Fruit fly (Drosophila melanogaster) whole organism, prepupa: ENCODE measurements around the gene RpS20.
A peak's percentile ranks its signal among the peaks of the same experiment; 100 is the strongest.

Experiments
- CG10631 ChIP-seq: fragments of 200-800 bp; sonication (Bioruptor generic); optimal IDR thresholded peaks from 2 replicates; lab custom pipeline; 2016; ENCODE audit warnings: missing biosample characterization, missing genetic modification characterization
- CG11294 ChIP-seq: fragments of 200-800 bp; sonication (Bioruptor generic); IDR thresholded peaks from 2 replicates; pipeline ENCODE4 v1.3.6; 2022; ENCODE audit warnings: missing biosample characterization, missing genetic modification characterization
- CG11762 ChIP-seq: fragments of 200-800 bp; sonication (Bioruptor generic); optimal IDR thresholded peaks from 3 replicates; lab custom pipeline; 2016; ENCODE audit warnings: missing biosample characterization, missing genetic modification characterization; ENCODE audit not compliant: insufficient read depth
- CG11902 ChIP-seq: fragments of 200-800 bp; sonication (Bioruptor generic); optimal IDR thresholded peaks from 3 replicates; lab custom pipeline; 2016; ENCODE audit warnings: missing biosample characterization, missing genetic modification characterization
- CG16779 ChIP-seq: fragments of 200-800 bp; sonication (Bioruptor generic); optimal IDR thresholded peaks from 3 replicates; lab custom pipeline; 2017; ENCODE audit warnings: missing biosample characterization, mild to moderate bottlenecking, missing genetic modification characterization
- CG3032 ChIP-seq: fragments of 200-800 bp; optimal IDR thresholded peaks from 2 replicates; lab custom pipeline; 2019; ENCODE audit warnings: missing biosample characterization, mild to moderate bottlenecking, missing genetic modification characterization, moderate library complexity
- CG32006 ChIP-seq: fragments of 200-800 bp; sonication (Bioruptor generic); optimal IDR thresholded peaks from 3 replicates; lab custom pipeline; 2017; ENCODE audit warnings: missing biosample characterization, mild to moderate bottlenecking, missing genetic modification characterization
- CG34406 ChIP-seq: fragments of 200-800 bp; sonication (Bioruptor generic); optimal IDR thresholded peaks from 3 replicates; lab custom pipeline; 2016; ENCODE audit warnings: missing biosample characterization, missing genetic modification characterization
- CG3919 ChIP-seq: fragments of 200-800 bp; sonication (Bioruptor generic); optimal IDR thresholded peaks from 3 replicates; lab custom pipeline; 2016; ENCODE audit warnings: missing biosample characterization, missing genetic modification characterization
- CG4318 ChIP-seq: fragments of 200-800 bp; sonication (Bioruptor generic); optimal IDR thresholded peaks from 3 replicates; lab custom pipeline; 2017; ENCODE audit warnings: missing biosample characterization, mild to moderate bottlenecking, missing genetic modification characterization
- CG6808 ChIP-seq: fragments of 200-800 bp; sonication (Bioruptor generic); optimal IDR thresholded peaks from 3 replicates; lab custom pipeline; 2017; ENCODE audit warnings: missing biosample characterization, missing genetic modification characterization, mild to moderate bottlenecking, moderate library complexity, missing genetic modification reagents
- CG6854 ChIP-seq: fragments of 200-800 bp; sonication (Bioruptor generic); optimal IDR thresholded peaks from 2 replicates; lab custom pipeline; 2017; ENCODE audit warnings: missing biosample characterization, mild to moderate bottlenecking, missing genetic modification characterization
- CG7368 ChIP-seq: fragments of 200-800 bp; sonication (Bioruptor generic); optimal IDR thresholded peaks from 3 replicates; lab custom pipeline; 2016; ENCODE audit warnings: missing biosample characterization, missing genetic modification characterization
- CG8119 ChIP-seq: fragments of 200-800 bp; sonication (Bioruptor generic); IDR thresholded peaks from 3 replicates; pipeline ENCODE4 v1.3.6; 2022; ENCODE audit warnings: missing biosample characterization, missing genetic modification characterization
- CG8319 ChIP-seq: fragments of 200-800 bp; sonication (Bioruptor generic); optimal IDR thresholded peaks from 3 replicates; lab custom pipeline; 2016; ENCODE audit warnings: missing biosample characterization, missing genetic modification characterization
- CG9139 ChIP-seq: fragments of 200-800 bp; sonication (Bioruptor generic); optimal IDR thresholded peaks from 3 replicates; lab custom pipeline; 2017; ENCODE audit warnings: missing biosample characterization, mild to moderate bottlenecking, missing genetic modification characterization
- Eip75B ChIP-seq: fragments of 200-800 bp; sonication (Bioruptor generic); optimal IDR thresholded peaks from 3 replicates; lab custom pipeline; 2016; ENCODE audit warnings: missing biosample characterization, missing genetic modification characterization
- Eip78C ChIP-seq: fragments of 200-800 bp; sonication (Bioruptor generic); peaks from one replicate; lab custom pipeline; 2016; ENCODE audit warnings: missing biosample characterization, missing genetic modification characterization
- Eip93F ChIP-seq: fragments of 200-800 bp; sonication (Bioruptor generic); optimal IDR thresholded peaks from 2 replicates; lab custom pipeline; 2016; ENCODE audit warnings: missing biosample characterization, mild to moderate bottlenecking, missing genetic modification characterization
- Ets21C ChIP-seq: fragments of 200-800 bp; sonication (Bioruptor generic); optimal IDR thresholded peaks from 3 replicates; lab custom pipeline; 2016; ENCODE audit warnings: missing biosample characterization, missing genetic modification characterization
- Ets96B ChIP-seq: fragments of 200-800 bp; optimal IDR thresholded peaks from 2 replicates; lab custom pipeline; 2019; ENCODE audit warnings: missing biosample characterization, mild to moderate bottlenecking, missing genetic modification characterization, moderate library complexity
- Gug ChIP-seq: fragments of 200-800 bp; sonication (Bioruptor generic); IDR thresholded peaks from 2 replicates; pipeline ENCODE4 v1.3.6; 2022; ENCODE audit warnings: missing biosample characterization, missing genetic modification characterization
- Hr38 ChIP-seq: sonication (Bioruptor generic); optimal IDR thresholded peaks from 2 replicates; lab custom pipeline; 2016; ENCODE audit warnings: missing biosample characterization, missing genetic modification characterization
- Hr39 ChIP-seq: fragments of 200-800 bp; sonication (Bioruptor generic); optimal IDR thresholded peaks from 2 replicates; lab custom pipeline; 2016; ENCODE audit warnings: missing biosample characterization, missing genetic modification characterization
- Hr4 ChIP-seq: fragments of 200-800 bp; sonication (Bioruptor generic); optimal IDR thresholded peaks from 3 replicates; lab custom pipeline; 2016; ENCODE audit warnings: missing biosample characterization, missing genetic modification characterization
- Lpt ChIP-seq: fragments of 200-800 bp; sonication (Bioruptor generic); optimal IDR thresholded peaks from 3 replicates; lab custom pipeline; 2016; ENCODE audit warnings: missing biosample characterization, missing genetic modification characterization
- Met ChIP-seq: fragments of 200-800 bp; sonication (Bioruptor generic); optimal IDR thresholded peaks from 3 replicates; lab custom pipeline; 2016; ENCODE audit warnings: missing biosample characterization, missing genetic modification characterization
- OdsH ChIP-seq: fragments of 200-800 bp; sonication (Bioruptor generic); optimal IDR thresholded peaks from 3 replicates; lab custom pipeline; 2016; ENCODE audit warnings: missing biosample characterization, missing genetic modification characterization
- Smox ChIP-seq: fragments of 200-800 bp; sonication (Bioruptor generic); optimal IDR thresholded peaks from 3 replicates; lab custom pipeline; 2016; ENCODE audit warnings: missing biosample characterization, missing genetic modification characterization
- Sox102F ChIP-seq: fragments of 200-800 bp; sonication (Bioruptor generic); optimal IDR thresholded peaks from 2 replicates; lab custom pipeline; 2016; ENCODE audit warnings: missing biosample characterization, mild to moderate bottlenecking, missing genetic modification characterization
- Sox14 ChIP-seq: fragments of 200-800 bp; sonication (Bioruptor generic); optimal IDR thresholded peaks from 3 replicates; lab custom pipeline; 2016; ENCODE audit warnings: missing biosample characterization, missing genetic modification characterization
- Sox15 ChIP-seq: fragments of 200-800 bp; sonication (Bioruptor generic); optimal IDR thresholded peaks from 3 replicates; lab custom pipeline; 2016; ENCODE audit warnings: missing biosample characterization, missing genetic modification characterization
- achi ChIP-seq: fragments of 200-800 bp; sonication (Bioruptor generic); optimal IDR thresholded peaks from 3 replicates; lab custom pipeline; 2016; ENCODE audit warnings: missing biosample characterization, missing genetic modification characterization
- acj6 ChIP-seq: fragments of 200-800 bp; sonication (Bioruptor generic); optimal IDR thresholded peaks from 3 replicates; lab custom pipeline; 2016; ENCODE audit warnings: missing biosample characterization, missing genetic modification characterization
- cyc ChIP-seq: fragments of 200-800 bp; sonication (Bioruptor generic); optimal IDR thresholded peaks from 3 replicates; lab custom pipeline; 2016; ENCODE audit warnings: missing biosample characterization, missing genetic modification characterization
- dac ChIP-seq: fragments of 200-800 bp; sonication (Bioruptor generic); optimal IDR thresholded peaks from 2 replicates; lab custom pipeline; 2017; ENCODE audit warnings: missing biosample characterization, mild to moderate bottlenecking, missing genetic modification characterization
- esn ChIP-seq: fragments of 200-800 bp; sonication (Bioruptor generic); optimal IDR thresholded peaks from 2 replicates; lab custom pipeline; 2016; ENCODE audit warnings: missing biosample characterization, mild to moderate bottlenecking, missing genetic modification characterization, moderate library complexity
- fd85E ChIP-seq: fragments of 200-800 bp; sonication (Bioruptor generic); optimal IDR thresholded peaks from 3 replicates; lab custom pipeline; 2016; ENCODE audit warnings: missing biosample characterization, missing genetic modification characterization
- fkh ChIP-seq: fragments of 200-800 bp; sonication (Bioruptor generic); optimal IDR thresholded peaks from 3 replicates; lab custom pipeline; 2017; ENCODE audit warnings: missing biosample characterization, mild to moderate bottlenecking, missing genetic modification characterization, moderate library complexity
- lz ChIP-seq: fragments of 200-800 bp; sonication (Bioruptor generic); optimal IDR thresholded peaks from 3 replicates; lab custom pipeline; 2016; ENCODE audit warnings: missing biosample characterization, missing genetic modification characterization
- net ChIP-seq: fragments of 200-800 bp; sonication (Bioruptor generic); optimal IDR thresholded peaks from 3 replicates; lab custom pipeline; 2016; ENCODE audit warnings: missing biosample characterization, missing genetic modification characterization
- pdm3 ChIP-seq: fragments of 200-800 bp; sonication (Bioruptor generic); optimal IDR thresholded peaks from 3 replicates; lab custom pipeline; 2016; ENCODE audit warnings: missing biosample characterization, missing genetic modification characterization
- salr ChIP-seq, 2 experiments: fragments of 200-800 bp; sonication (Bioruptor generic); optimal IDR thresholded peaks; 3 replicates each; lab custom pipeline; 2016 to 2018; ENCODE audit warnings: missing biosample characterization in 2 of 2, missing genetic modification characterization in 2 of 2, mild to moderate bottlenecking in 1 of 2
- spab ChIP-seq: fragments of 200-800 bp; sonication (Bioruptor generic); optimal IDR thresholded peaks from 2 replicates; lab custom pipeline; 2017; ENCODE audit warnings: missing biosample characterization, mild to moderate bottlenecking, missing genetic modification characterization, missing genetic modification reagents
- svp ChIP-seq: fragments of 200-800 bp; sonication (Bioruptor generic); peaks from one replicate; lab custom pipeline; 2016; ENCODE audit warnings: missing biosample characterization, missing genetic modification characterization
- topi ChIP-seq: fragments of 200-800 bp; sonication (Bioruptor generic); optimal IDR thresholded peaks from 3 replicates; lab custom pipeline; 2016; ENCODE audit warnings: missing biosample characterization, missing genetic modification characterization

The RpS20 gene

dm6 chr3R:20835531-20835930 lies 13.6 kb downstream of the RpS20 start (continued):
- TF ChIP-seq fd85E (GFP tag; lab: Kevin White, UChicago) (no peak), spab (GFP tag; lab: Kevin White, UChicago) (no peak), Hr4 (GFP tag; lab: Kevin White, UChicago) (peak; percentile 13), CG9139 (no peak), Smox (GFP tag; lab: Kevin White, UChicago) (peak; percentile 24), CG32006 (GFP tag; lab: Kevin White, UChicago) (peak; percentile 13), CG16779 (no peak), CG11762 (GFP tag; lab: Kevin White, UChicago) (no peak), CG6808 (GFP tag; lab: Kevin White, UChicago) (no peak), CG10631 (GFP tag; lab: Kevin White, UChicago) (no peak), CG8119 (GFP tag; lab: Robert Waterston, UW) (no peak), CG7368 (no peak), Sox15 (GFP tag; lab: Kevin White, UChicago) (no peak), acj6 (GFP tag; lab: Kevin White, UChicago) (peak; percentile 6), fkh (GFP tag; lab: Kevin White, UChicago) (no peak), CG11294 (GFP tag; lab: Robert Waterston, UW) (no peak), Ets21C (GFP tag; lab: Kevin White, UChicago) (no peak), Sox14 (GFP tag; lab: Kevin White, UChicago) (no peak), achi (no peak), CG34406 (GFP tag; lab: Kevin White, UChicago) (no peak), Lpt (GFP tag; lab: Kevin White, UChicago) (no peak), Eip78C (GFP tag; lab: Kevin White, UChicago) (peak; percentile 72), CG8319 (GFP tag; lab: Kevin White, UChicago) (no peak), Hr38 (GFP tag; lab: Kevin White, UChicago) (no peak), net (GFP tag; lab: Kevin White, UChicago) (no peak), Hr39 (GFP tag; lab: Kevin White, UChicago) (no peak), pdm3 (GFP tag; lab: Kevin White, UChicago) (peak; percentile 6), CG11902 (GFP tag; lab: Kevin White, UChicago) (no peak), CG3032 (tag; lab: Kevin White, UChicago) (no peak), esn (GFP tag; lab: Kevin White, UChicago) (peak; percentile 16), Ets96B (tag; lab: Kevin White, UChicago) (no peak), salr (GFP tag; optimal IDR thresholded peaks at IDR 0.05; lab: Kevin White, UChicago) (no peak)

- peak in 1 of 2 experiments; percentile 49 for TF ChIP-seq salr (GFP tag; optimal IDR thresholded peaks at IDR 0.05; lab: Kevin White, UChicago)
- no peak for TF ChIP-seq Lpt (GFP tag; lab: Kevin White, UChicago)
- TF ChIP-seq CG3032 (tag; lab: Kevin White, UChicago): no peak
- no peak for TF ChIP-seq cyc (GFP tag; lab: Kevin White, UChicago)
- TF ChIP-seq svp: peak; percentile 75
- TF ChIP-seq Eip75B (GFP tag; lab: Kevin White, UChicago): no peak
- no peak for TF ChIP-seq CG7368
- TF ChIP-seq CG6854 (GFP tag; lab: Kevin White, UChicago): no peak
- TF ChIP-seq Hr39 (GFP tag; lab: Kevin White, UChicago): no peak
- TF ChIP-seq CG4318: peak; percentile 58
- TF ChIP-seq Smox (GFP tag; lab: Kevin White, UChicago): no peak
- TF ChIP-seq spab (GFP tag; lab: Kevin White, UChicago): peak; percentile 13
- peak; percentile 83 for TF ChIP-seq CG32006 (GFP tag; lab: Kevin White, UChicago)
- TF ChIP-seq CG8119 (GFP tag; lab: Robert Waterston, UW): 0 out of 3 replicates have a peak, but pooled peaks have one; percentile 31
- peak; percentile 44 for TF ChIP-seq OdsH
- TF ChIP-seq Eip93F: no peak
- no peak for TF ChIP-seq Sox15 (GFP tag; lab: Kevin White, UChicago)
- no peak for TF ChIP-seq Sox102F (GFP tag; lab: Kevin White, UChicago)
- TF ChIP-seq net (GFP tag; lab: Kevin White, UChicago): peak; percentile 5
- peak; percentile 31 for TF ChIP-seq dac (GFP tag; lab: Kevin White, UChicago)
- TF ChIP-seq Met (GFP tag; lab: Kevin White, UChicago): peak; percentile 8
- TF ChIP-seq Hr4 (GFP tag; lab: Kevin White, UChicago): peak; percentile 49
- TF ChIP-seq Ets21C (GFP tag; lab: Kevin White, UChicago): no peak
- TF ChIP-seq CG9139: no peak
- peak; percentile 43 for TF ChIP-seq CG10631 (GFP tag; lab: Kevin White, UChicago)
- peak; percentile 4 for TF ChIP-seq topi (GFP tag; lab: Kevin White, UChicago)
- peak; percentile 27 for TF ChIP-seq CG34406 (GFP tag; lab: Kevin White, UChicago)
- no peak for TF ChIP-seq lz (GFP tag; lab: Kevin White, UChicago)
- TF ChIP-seq Sox14 (GFP tag; lab: Kevin White, UChicago): no peak
- no peak for TF ChIP-seq CG11762 (GFP tag; lab: Kevin White, UChicago)
- TF ChIP-seq CG3919 (GFP tag; lab: Kevin White, UChicago): peak; percentile 27
- peak; percentile 37 for TF ChIP-seq acj6 (GFP tag; lab: Kevin White, UChicago)
- TF ChIP-seq fd85E (GFP tag; lab: Kevin White, UChicago): no peak
- no peak for TF ChIP-seq Gug (GFP tag; lab: Robert Waterston, UW)
Observed at dm6 chr3R:20836257-20836856, 14.4 kb downstream of the RpS20 start.
